Fruit fly (Drosophila melanogaster): Measurements from ENCODE around the gene Alr.

DNA sequence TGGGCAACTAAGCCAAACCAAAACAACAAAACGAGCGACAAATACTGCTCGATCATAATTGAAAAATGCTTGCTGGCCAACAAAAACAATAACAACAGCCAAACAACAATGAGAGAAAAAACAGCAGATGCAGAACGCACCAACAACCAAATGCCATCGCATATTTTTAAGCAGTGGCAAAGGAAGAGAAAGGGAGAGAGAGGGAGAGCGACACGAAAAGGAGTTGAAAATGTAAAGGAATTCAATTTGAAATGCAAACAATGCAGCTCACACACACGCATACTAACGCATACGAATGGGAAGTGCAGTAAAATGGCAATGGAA, 40.5 kb downstream of the Alr start:
- no peak for TF ChIP-seq lmd (GFP tag; IDR thresholded peaks at IDR 0.05)
- TF ChIP-seq Ets97D (GFP tag; optimal IDR thresholded peaks at IDR 0.05): no peak
- no peak for TF ChIP-seq Tbp (GFP tag; optimal IDR thresholded peaks at IDR 0.05)
- TF ChIP-seq cas (GFP tag; IDR thresholded peaks at IDR 0.05): no peak
- TF ChIP-seq CrebB (tag; optimal IDR thresholded peaks at IDR 0.05): no peak
- TF ChIP-seq CG12219 (GFP tag; optimal IDR thresholded peaks at IDR 0.05): no peak
- no peak for TF ChIP-seq CG14860 (GFP tag; IDR thresholded peaks at IDR 0.05; ENCODE audit: partially characterized antibody)
- no peak for TF ChIP-seq ATbp (GFP tag; optimal IDR thresholded peaks at IDR 0.05)
- TF ChIP-seq pum (GFP tag; optimal IDR thresholded peaks at IDR 0.05): no peak
